Worm (Caenorhabditis elegans): Measurements from ENCODE around the gene T06E4.21.

DNA sequence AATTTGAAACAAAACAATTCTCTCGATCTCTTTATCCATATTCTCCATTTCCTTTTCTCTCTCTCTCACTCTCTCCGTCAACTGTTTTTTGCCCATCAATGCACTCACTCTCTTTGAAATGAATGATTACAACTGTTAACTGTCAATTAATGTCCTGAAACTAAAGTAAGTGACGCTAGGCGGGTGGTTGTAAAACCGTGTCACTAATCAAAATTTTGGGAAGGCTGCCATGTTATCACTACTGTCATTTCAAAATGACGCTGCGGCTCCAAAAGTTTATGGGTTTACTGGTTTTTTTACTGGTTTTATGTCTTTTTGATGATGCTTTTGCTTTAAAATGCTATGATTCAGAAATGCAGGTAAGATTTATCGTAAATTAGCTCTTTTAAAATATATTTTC, 27.8 kb downstream of the T06E4.21 start, which contains the start of gene ZK287.9:
- no peak for TF ChIP-seq hlh-13 (GFP tag; optimal IDR thresholded peaks at IDR 0.05)
- no peak for TF ChIP-seq fax-1 (tag; optimal IDR thresholded peaks at IDR 0.05)
- no peak for TF ChIP-seq tbx-2 (tag; optimal IDR thresholded peaks at IDR 0.05)
- no peak for TF ChIP-seq unc-86 (tag; optimal IDR thresholded peaks at IDR 0.05)
- TF ChIP-seq K09A11.1 (tag; optimal IDR thresholded peaks at IDR 0.05; ENCODE audit: insufficient read depth), result no peak
- no peak for TF ChIP-seq pha-4 (tag; optimal IDR thresholded peaks at IDR 0.05)
- TF ChIP-seq che-1 (tag; optimal IDR thresholded peaks at IDR 0.05), result no peak

All from whole organism, late embryonic.